Worm (Caenorhabditis elegans) whole organism, young adult: Measurements from ENCODE around the gene irld-24.

ENCODE experiments used
- F57C9.4 ChIP-seq: sonication (generic microtip); optimal IDR thresholded peaks from 2 replicates; lab custom pipeline; 2017; ENCODE audit warnings: mild to moderate bottlenecking, missing genetic modification characterization, missing compliant biosample characterization
- T26A5.8 ChIP-seq: sonication (generic microtip); optimal IDR thresholded peaks from 2 replicates; lab custom pipeline; 2016; ENCODE audit warnings: missing genetic modification characterization, missing compliant biosample characterization
- Y67H2A.10 ChIP-seq: fragments of 200-800 bp; sonication (Bioruptor generic); conservative IDR thresholded peaks from 2 replicates; pipeline ENCODE4 v1.3.6; 2022; ENCODE audit warnings: missing genetic modification reagents, missing genetic modification characterization, missing compliant biosample characterization
- ZK185.1 ChIP-seq: sonication (generic microtip); optimal IDR thresholded peaks from 2 replicates; lab custom pipeline; 2016; ENCODE audit warnings: mild to moderate bottlenecking, missing genetic modification characterization, missing compliant biosample characterization; ENCODE audit not compliant: poor library complexity, severe bottlenecking
- atf-7 ChIP-seq: sonication (generic microtip); optimal IDR thresholded peaks from 2 replicates; lab custom pipeline; 2017; ENCODE audit warnings: mild to moderate bottlenecking, missing genetic modification characterization, missing compliant biosample characterization
- athp-1 ChIP-seq: sonication (generic microtip); optimal IDR thresholded peaks from 2 replicates; lab custom pipeline; 2017; ENCODE audit warnings: mild to moderate bottlenecking, missing genetic modification characterization, missing compliant biosample characterization
- cebp-1 ChIP-seq, 2 experiments: fragments of 200-800 bp in 1 of 2; sonication (Bioruptor generic) in 1 of 2; sonication (generic microtip) in 1 of 2; IDR thresholded peaks in 1 of 2; optimal IDR thresholded peaks in 1 of 2; 2 replicates each; pipeline versions ENCODE4 v1.3.6 to Lab custom; 2017 to 2022; ENCODE audit warnings: missing compliant biosample characterization in 2 of 2, missing genetic modification characterization in 2 of 2, mild to moderate bottlenecking in 1 of 2, missing genetic modification reagents in 1 of 2, moderate library complexity in 1 of 2
- ceh-100 ChIP-seq: fragments of 200-800 bp; sonication (Bioruptor generic); IDR thresholded peaks from 2 replicates; pipeline ENCODE4 v1.3.6; 2022; ENCODE audit warnings: missing genetic modification reagents, missing genetic modification characterization, missing compliant biosample characterization
- ceh-27 ChIP-seq: fragments of 200-800 bp; sonication (Bioruptor generic); optimal IDR thresholded peaks from 2 replicates; lab custom pipeline; 2018; ENCODE audit warnings: mild to moderate bottlenecking, missing genetic modification characterization, moderate library complexity, missing compliant biosample characterization
- ceh-40 ChIP-seq: fragments of 200-800 bp; sonication (Bioruptor generic); IDR thresholded peaks from 2 replicates; pipeline ENCODE4 v1.3.6; 2022; ENCODE audit warnings: missing genetic modification characterization, missing compliant biosample characterization
- die-1 ChIP-seq: sonication (generic microtip); optimal IDR thresholded peaks from 2 replicates; lab custom pipeline; 2016; ENCODE audit warnings: missing genotype, mild to moderate bottlenecking, missing genetic modification characterization, missing compliant biosample characterization
- dox-1 ChIP-seq: fragments of 200-800 bp; sonication (Bioruptor generic); IDR thresholded peaks from 2 replicates; pipeline ENCODE4 v1.3.6; 2022; ENCODE audit warnings: missing genetic modification reagents, missing genetic modification characterization, missing compliant biosample characterization
- dpff-1 ChIP-seq: sonication (generic microtip); optimal IDR thresholded peaks from 2 replicates; lab custom pipeline; 2017; ENCODE audit warnings: mild to moderate bottlenecking, missing genetic modification characterization, missing compliant biosample characterization
- efl-1 ChIP-seq: fragments of 150-350 bp; optimal IDR thresholded peaks from 2 replicates; lab custom pipeline; 2014; ENCODE audit warnings: missing biosample characterization, missing genetic modification reagents, missing genetic modification characterization
- ets-4 ChIP-seq: fragments of 200-800 bp; sonication (Bioruptor generic); optimal IDR thresholded peaks from 2 replicates; lab custom pipeline; 2018; ENCODE audit warnings: mild to moderate bottlenecking, missing genetic modification characterization, missing compliant biosample characterization
- fkh-3 ChIP-seq: sonication (generic microtip); optimal IDR thresholded peaks from 2 replicates; lab custom pipeline; 2016; ENCODE audit warnings: mild to moderate bottlenecking, missing genetic modification characterization, missing compliant biosample characterization
- gei-17 ChIP-seq: fragments of 200-800 bp; sonication (Bioruptor generic); optimal IDR thresholded peaks from 2 replicates; lab custom pipeline; 2018; ENCODE audit warnings: mild to moderate bottlenecking, missing genetic modification characterization, missing compliant biosample characterization
- him-1 ChIP-seq: sonication (generic microtip); optimal IDR thresholded peaks from 2 replicates; lab custom pipeline; 2016; ENCODE audit warnings: missing genotype, missing genetic modification reagents, missing genetic modification characterization, missing compliant biosample characterization
- lag-1 ChIP-seq: fragments of 200-800 bp; sonication (Bioruptor generic); IDR thresholded peaks from 2 replicates; pipeline ENCODE4 v1.3.6; 2022; ENCODE audit warnings: missing genetic modification reagents, missing genetic modification characterization, missing compliant biosample characterization
- lin-26 ChIP-seq: fragments of 200-800 bp; sonication (Bioruptor generic); IDR thresholded peaks from 2 replicates; pipeline ENCODE4 v1.3.6; 2022; ENCODE audit warnings: missing genetic modification reagents, missing genetic modification characterization, missing compliant biosample characterization
- lin-40 ChIP-seq: sonication (generic microtip); optimal IDR thresholded peaks from 2 replicates; lab custom pipeline; 2016; ENCODE audit warnings: missing genetic modification characterization, mild to moderate bottlenecking, missing compliant biosample characterization, missing genotype, missing genetic modification reagents
- lsl-1 ChIP-seq: fragments of 200-800 bp; sonication (Bioruptor generic); optimal IDR thresholded peaks from 2 replicates; lab custom pipeline; 2018; ENCODE audit warnings: mild to moderate bottlenecking, missing genetic modification characterization, moderate library complexity, missing compliant biosample characterization
- mel-28 ChIP-seq: sonication (generic microtip); optimal IDR thresholded peaks from 2 replicates; lab custom pipeline; 2016; ENCODE audit warnings: borderline replicate concordance, mild to moderate bottlenecking, missing genetic modification characterization, missing compliant biosample characterization
- nfya-1 ChIP-seq: sonication (generic microtip); optimal IDR thresholded peaks from 2 replicates; lab custom pipeline; 2017; ENCODE audit warnings: antibody characterized with exemption, missing compliant biosample characterization, missing genetic modification characterization, borderline replicate concordance; ENCODE audit not compliant: insufficient read depth
- nhr-80 ChIP-seq: sonication (generic microtip); optimal IDR thresholded peaks from 2 replicates; lab custom pipeline; 2016; ENCODE audit warnings: missing genetic modification characterization, missing compliant biosample characterization
- pha-4 ChIP-seq: fragments of 150-350 bp; sonication (generic microtip); optimal IDR thresholded peaks from 2 replicates; lab custom pipeline; 2014; ENCODE audit warnings: missing biosample characterization, missing genetic modification reagents, missing genetic modification characterization
- rcor-1 ChIP-seq: fragments of 200-800 bp; sonication (Bioruptor generic); IDR thresholded peaks from 2 replicates; pipeline ENCODE4 v1.3.6; 2022; ENCODE audit warnings: missing genetic modification reagents, missing genetic modification characterization, missing compliant biosample characterization
- snpc-3.4 ChIP-seq: sonication (generic microtip); optimal IDR thresholded peaks from 2 replicates; lab custom pipeline; 2017; ENCODE audit warnings: missing genetic modification characterization, mild to moderate bottlenecking, missing compliant biosample characterization, antibody characterized with exemption, moderate library complexity, missing genotype, missing genetic modification reagents
- snpc-4 ChIP-seq, 5 experiments: fragments of 150-350 bp in 1 of 5; sonication (generic microtip) in 4 of 5; optimal IDR thresholded peaks; 2 replicates each; lab custom pipeline; 2014 to 2018; ENCODE audit warnings: missing genetic modification characterization in 5 of 5, missing biosample characterization in 3 of 5, antibody characterized with exemption in 2 of 5, mild to moderate bottlenecking in 2 of 5, missing compliant biosample characterization in 2 of 5, missing genotype in 2 of 5, moderate library complexity in 2 of 5, missing genetic modification reagents in 1 of 5
- tbp1 ChIP-seq: fragments of 200-800 bp; sonication (Bioruptor generic); optimal IDR thresholded peaks from 2 replicates; lab custom pipeline; 2018; ENCODE audit warnings: mild to moderate bottlenecking, missing genetic modification characterization, missing compliant biosample characterization
- zfh-2 ChIP-seq: fragments of 200-800 bp; sonication (Bioruptor generic); conservative IDR thresholded peaks from 2 replicates; pipeline ENCODE4 v1.3.6; 2022; ENCODE audit warnings: missing genetic modification reagents, missing genetic modification characterization, missing compliant biosample characterization
- ztf-26 ChIP-seq: sonication (generic microtip); optimal IDR thresholded peaks from 2 replicates; lab custom pipeline; 2017; ENCODE audit warnings: missing genetic modification characterization, missing compliant biosample characterization
- ztf-28 ChIP-seq: fragments of 200-800 bp; sonication (Bioruptor generic); IDR thresholded peaks from 2 replicates; pipeline ENCODE4 v1.3.6; 2022; ENCODE audit warnings: missing genetic modification reagents, missing genetic modification characterization, missing compliant biosample characterization

Gene irld-24

ce11 chrX:13950620-13951152 lies 35.7 kb upstream of the irld-24 start (continued):
- TF ChIP-seq rcor-1 (GFP tag; lab: Robert Waterston, UW) = peak; percentile 42; the same call in 1 of the 2 replicates
- no peak for TF ChIP-seq cebp-1 (GFP tag; IDR thresholded peaks at IDR 0.05; lab: Robert Waterston, UW)
- TF ChIP-seq cebp-1 (tag; optimal IDR thresholded peaks at IDR 0.05; lab: Kevin White, UChicago) = peak; percentile 56
- no peak for TF ChIP-seq die-1 (tag; lab: Kevin White, UChicago)
- TF ChIP-seq lin-40 (tag; lab: Kevin White, UChicago) = peak; percentile 54
- TF ChIP-seq atf-7 = no peak
- no peak for TF ChIP-seq ceh-100
- TF ChIP-seq ceh-27 (GFP tag; lab: Kevin White, UChicago) = peak; percentile 24
- TF ChIP-seq ZK185.1 (tag; lab: Kevin White, UChicago) = peak; percentile 43
- TF ChIP-seq ztf-26 (tag; lab: Kevin White, UChicago) = peak; percentile 60
- peak; percentile 5 for TF ChIP-seq gei-17 (GFP tag; lab: Kevin White, UChicago)
- peak; percentile 2 for TF ChIP-seq tbp1
- TF ChIP-seq dox-1 (GFP tag; lab: Robert Waterston, UW) = 0 out of 2 replicates have a peak, but pooled peaks have one; percentile 46
- no peak for TF ChIP-seq fkh-3 (tag; lab: Kevin White, UChicago)
- TF ChIP-seq nfya-1 (tag; lab: Kevin White, UChicago) = no peak
- TF ChIP-seq dpff-1 = no peak
- TF ChIP-seq pha-4 (tag; lab: Kevin White, UChicago) = no peak

ce11 chrX:13952347-13952746 lies 34.1 kb upstream of the irld-24 start:
- TF ChIP-seq zfh-2 = peak; percentile 65
- no peak for TF ChIP-seq tbp1
- TF ChIP-seq lsl-1 = no peak
- no peak for TF ChIP-seq T26A5.8 (tag; lab: Kevin White, UChicago)

DNA sequence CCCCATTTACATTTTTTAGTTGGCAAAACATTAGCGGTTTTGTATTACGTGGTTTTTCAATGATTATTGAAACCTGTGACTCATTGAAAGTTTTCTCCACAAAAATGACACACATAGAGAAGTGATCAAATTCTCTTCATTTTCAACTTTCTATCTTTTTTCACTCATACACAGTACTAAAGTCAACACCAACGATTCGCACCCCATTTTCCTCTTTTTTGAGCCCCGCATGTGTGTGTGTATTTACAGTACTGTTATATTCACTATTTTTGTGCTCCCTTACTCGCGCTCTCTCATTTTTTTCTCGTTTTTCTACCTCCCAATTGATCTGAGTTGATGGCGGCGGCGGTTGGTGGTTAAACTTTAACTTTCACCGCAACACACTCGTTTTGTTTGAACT lies 28.0 kb upstream of the irld-24 start:
- TF ChIP-seq ets-4 (GFP tag; lab: Kevin White, UChicago) (no peak), lin-26 (GFP tag; lab: Robert Waterston, UW) (no peak), snpc-3.4 (tag; lab: Kevin White, UChicago) (no peak), athp-1 (tag; lab: Kevin White, UChicago) (no peak), ZK185.1 (tag; lab: Kevin White, UChicago) (no peak), Y67H2A.10 (no peak), him-1 (tag; lab: Kevin White, UChicago) (no peak), ceh-27 (GFP tag; lab: Kevin White, UChicago) (no peak), snpc-4 (GFP tag; optimal IDR thresholded peaks at IDR 0.05; lab: Kevin White, UChicago) (no peak), snpc-4 (tag; optimal IDR thresholded peaks at IDR 0.05; lab: Kevin White, UChicago) (no peak), efl-1 (GFP tag; lab: Kevin White, UChicago) (no peak), lag-1 (no peak), F57C9.4 (tag; lab: Kevin White, UChicago) (no peak), mel-28 (tag; lab: Kevin White, UChicago) (no peak)

DNA sequence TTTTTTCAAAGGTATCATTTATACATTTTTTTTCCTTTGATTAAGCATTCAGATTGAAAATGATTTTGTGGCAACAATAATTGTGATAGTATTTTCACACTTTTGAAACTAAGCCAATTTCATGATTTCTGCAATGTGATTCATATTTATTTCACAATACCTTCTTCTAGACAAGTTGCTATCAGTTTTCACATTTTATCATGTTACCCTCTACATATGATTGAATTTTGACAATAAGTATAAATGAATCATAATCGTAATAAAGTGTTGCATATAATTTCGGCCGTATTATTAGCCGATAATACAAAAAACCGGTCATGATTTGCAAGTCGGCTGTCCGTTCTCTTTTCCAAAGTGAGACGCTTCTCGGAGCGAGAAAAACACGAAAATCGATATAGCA lies 27.0 kb upstream of the irld-24 start:
- no peak for TF ChIP-seq ceh-40 (GFP tag; lab: Robert Waterston, UW)
- peak; percentile 25 for TF ChIP-seq nhr-80 (tag; lab: Kevin White, UChicago)
- peak; percentile 45; the same call in 1 of the 2 replicates for TF ChIP-seq cebp-1 (GFP tag; IDR thresholded peaks at IDR 0.05; lab: Robert Waterston, UW)
- TF ChIP-seq cebp-1 (tag; optimal IDR thresholded peaks at IDR 0.05; lab: Kevin White, UChicago) = peak; percentile 71
- no peak for TF ChIP-seq ztf-28 (GFP tag; lab: Robert Waterston, UW)
- TF ChIP-seq, all 124 proteins: peak for 2
